Fruit fly (Drosophila melanogaster) whole organism, wandering third instar larva: ENCODE data around the gene ddbt.

Source experiments
- Dfd ChIP-seq: fragments of >200 bp; optimal IDR thresholded peaks from 2 replicates; lab custom pipeline; 2017; ENCODE audit warnings: missing biosample characterization, missing genetic modification characterization
- fru ChIP-seq: fragments of 200-800 bp; sonication (Bioruptor generic); optimal IDR thresholded peaks from 3 replicates; lab custom pipeline; 2016; ENCODE audit warnings: missing biosample characterization, mild to moderate bottlenecking, missing genetic modification characterization
- psq ChIP-seq: fragments of 200-800 bp; sonication (Bioruptor generic); optimal IDR thresholded peaks from 3 replicates; lab custom pipeline; 2017; ENCODE audit warnings: missing biosample characterization, mild to moderate bottlenecking, missing genetic modification characterization, moderate library complexity

- no peak for TF ChIP-seq Dfd (GFP tag; lab: Kevin White, UChicago)
- no peak for TF ChIP-seq fru (GFP tag; lab: Kevin White, UChicago)
- no peak for TF ChIP-seq psq
Measured at dm6 chr3L:315140-315539, 1.7 kb upstream of the ddbt start.
